Worm (Caenorhabditis elegans) whole organism, L4 larva: ENCODE measurements around the gene folt-1.

ENCODE experiments used
- R02D3.7 ChIP-seq: fragments of 150-350 bp; sonication (generic microtip); optimal IDR thresholded peaks from 3 replicates; lab custom pipeline; 2014; ENCODE audit warnings: missing biosample characterization, missing genetic modification characterization
- aly-2 ChIP-seq: sonication (generic microtip); optimal IDR thresholded peaks from 2 replicates; lab custom pipeline; 2018; ENCODE audit warnings: missing biosample characterization, missing genetic modification characterization
- daf-12 ChIP-seq: fragments of 150-350 bp; optimal IDR thresholded peaks from 2 replicates; lab custom pipeline; 2014; ENCODE audit warnings: missing biosample characterization, missing genetic modification reagents, missing genetic modification characterization
- dmd-6 ChIP-seq: fragments of 200-800 bp; sonication (Bioruptor generic); IDR thresholded peaks from 2 replicates; pipeline ENCODE4 v1.3.6; 2022; ENCODE audit warnings: missing genetic modification reagents, missing genetic modification characterization, missing compliant biosample characterization
- fkh-10 ChIP-seq: fragments of 150-350 bp; optimal IDR thresholded peaks from 2 replicates; lab custom pipeline; 2014; ENCODE audit warnings: missing biosample characterization, missing genetic modification reagents, missing genetic modification characterization
- fos-1 ChIP-seq: fragments of 150-350 bp; optimal IDR thresholded peaks from 2 replicates; lab custom pipeline; 2014; ENCODE audit warnings: missing biosample characterization, missing genetic modification characterization

- no peak for TF ChIP-seq fos-1 (tag; lab: Kevin White, UChicago)
- no peak for TF ChIP-seq aly-2
- no peak for TF ChIP-seq R02D3.7 (tag; lab: Kevin White, UChicago)
- no peak for TF ChIP-seq fkh-10 (GFP tag; lab: Kevin White, UChicago)
- no peak for TF ChIP-seq daf-12
- TF ChIP-seq dmd-6 = no peak
These were observed 11.1 kb downstream of the folt-1 start, which contains the start of gene srg-39 for ce11 chrV:11152333-11152732.
